Worm (Caenorhabditis elegans) whole organism, L2 larva: ENCODE data around the gene ragc-1.

Source experiments
- ama-1 ChIP-seq: fragments of 150-350 bp; optimal IDR thresholded peaks from 2 replicates; lab custom pipeline; 2018; ENCODE audit warnings: inconsistent platforms
- elt-1 ChIP-seq: fragments of 150-350 bp; optimal IDR thresholded peaks from 2 replicates; lab custom pipeline; 2014; ENCODE audit warnings: missing biosample characterization, missing genetic modification characterization
- elt-3 ChIP-seq: sonication (generic microtip); optimal IDR thresholded peaks from 2 replicates; lab custom pipeline; 2017; ENCODE audit warnings: missing biosample characterization, missing genetic modification characterization
- lin-39 ChIP-seq: fragments of 150-350 bp; optimal IDR thresholded peaks from 2 replicates; lab custom pipeline; 2014; ENCODE audit warnings: missing biosample characterization, missing genetic modification reagents, missing genetic modification characterization
- sem-4 ChIP-seq: fragments of 150-350 bp; optimal IDR thresholded peaks from 2 replicates; lab custom pipeline; 2014; ENCODE audit warnings: missing biosample characterization, missing genetic modification reagents, missing genetic modification characterization
- unc-39 ChIP-seq: fragments of 150-350 bp; optimal IDR thresholded peaks from 2 replicates; lab custom pipeline; 2014; ENCODE audit warnings: missing biosample characterization, missing genetic modification characterization

DNA sequence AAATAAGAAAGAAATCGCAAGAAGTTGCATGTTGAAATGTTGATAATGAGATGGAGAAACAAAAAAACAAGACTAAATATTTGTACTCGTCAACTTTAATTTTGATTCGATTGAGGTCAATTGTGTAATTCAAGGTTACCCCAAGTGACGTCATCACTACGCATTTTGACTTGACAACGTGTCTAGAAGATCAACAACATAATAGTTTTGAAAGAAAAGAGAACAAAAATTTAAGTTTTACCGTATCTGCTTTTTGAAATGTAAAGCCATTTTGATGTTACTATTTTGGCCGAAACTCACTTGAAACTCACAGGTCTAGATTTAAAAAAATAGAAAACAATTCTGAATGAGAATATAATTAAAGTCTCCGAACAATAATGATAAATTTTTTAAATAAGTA, 16.2 kb upstream of the ragc-1 start, which contains the start of gene dsl-5:
- TF ChIP-seq sem-4 (no peak), ama-1 (lab: Kevin White, UChicago) (no peak), elt-3 (no peak), elt-1 (tag; lab: Kevin White, UChicago) (no peak), unc-39 (tag; lab: Kevin White, UChicago) (no peak), lin-39 (tag; lab: Kevin White, UChicago) (no peak)
